Worm (Caenorhabditis elegans): ENCODE measurements around the gene ced-10.

ce11 chrIV:3521710-3522109, 12.4 kb upstream of the ced-10 start:
- TF ChIP-seq sdz-12 (GFP tag; optimal IDR thresholded peaks at IDR 0.05) (no peak), php-3 (GFP tag; IDR thresholded peaks at IDR 0.05) (no peak), mdl-1 (tag; optimal IDR thresholded peaks at IDR 0.05) (no peak), zag-1 (tag; optimal IDR thresholded peaks at IDR 0.05) (no peak), set-16 (GFP tag; IDR thresholded peaks at IDR 0.05) (peak; percentile 12; the same call in 1 of the 2 replicates), T20F7.1 (GFP tag; optimal IDR thresholded peaks at IDR 0.05) (no peak), nhr-28 (tag; optimal IDR thresholded peaks at IDR 0.05) (no peak), nhr-237 (tag; optimal IDR thresholded peaks at IDR 0.05) (no peak), unc-39 (tag; optimal IDR thresholded peaks at IDR 0.05) (no peak), hif-1 (tag; optimal IDR thresholded peaks at IDR 0.05) (no peak), ama-1 (optimal IDR thresholded peaks at IDR 0.05) (no peak)
